Worm (Caenorhabditis elegans) whole organism, young adult: ENCODE measurements around the gene Y4C6B.7.

Experiments used
- B0336.3 ChIP-seq: fragments of 200-800 bp; sonication (Bioruptor generic); IDR thresholded peaks from 2 replicates; pipeline ENCODE4 v1.3.6; 2022; ENCODE audit warnings: missing genetic modification characterization, missing compliant biosample characterization
- C06A6.2 ChIP-seq: fragments of 200-800 bp; sonication (Bioruptor generic); conservative IDR thresholded peaks from 2 replicates; pipeline ENCODE4 v1.3.6; 2022; ENCODE audit warnings: missing genetic modification characterization, missing compliant biosample characterization
- D2030.7 ChIP-seq: fragments of 200-800 bp; sonication (Bioruptor generic); IDR thresholded peaks from 2 replicates; pipeline ENCODE4 v1.3.6; 2022; ENCODE audit warnings: missing genetic modification reagents, missing genetic modification characterization, missing compliant biosample characterization
- F39B2.1 ChIP-seq: fragments of 200-800 bp; sonication (Bioruptor generic); IDR thresholded peaks from 2 replicates; pipeline ENCODE4 v1.3.6; 2022; ENCODE audit warnings: missing genetic modification reagents, missing genetic modification characterization, missing compliant biosample characterization
- K12H6.12 ChIP-seq: fragments of 200-800 bp; sonication (Bioruptor generic); optimal IDR thresholded peaks from 2 replicates; lab custom pipeline; 2018; ENCODE audit warnings: mild to moderate bottlenecking, missing genetic modification characterization, missing compliant biosample characterization
- T26A5.8 ChIP-seq: sonication (generic microtip); optimal IDR thresholded peaks from 2 replicates; lab custom pipeline; 2016; ENCODE audit warnings: missing genetic modification characterization, missing compliant biosample characterization
- Y53F4B.3 ChIP-seq: fragments of 200-800 bp; sonication (Bioruptor generic); IDR thresholded peaks from 2 replicates; pipeline ENCODE4 v1.3.6; 2022; ENCODE audit warnings: missing genetic modification reagents, missing genetic modification characterization, missing compliant biosample characterization
- Y53G8AR.9 ChIP-seq: fragments of 200-800 bp; sonication (Bioruptor generic); conservative IDR thresholded peaks from 2 replicates; pipeline ENCODE4 v1.3.6; 2022; ENCODE audit warnings: missing genetic modification reagents, missing genetic modification characterization, missing compliant biosample characterization
- Y67H2A.10 ChIP-seq: fragments of 200-800 bp; sonication (Bioruptor generic); conservative IDR thresholded peaks from 2 replicates; pipeline ENCODE4 v1.3.6; 2022; ENCODE audit warnings: missing genetic modification reagents, missing genetic modification characterization, missing compliant biosample characterization
- akir-1 ChIP-seq: fragments of 200-800 bp; sonication (Bioruptor generic); optimal IDR thresholded peaks from 2 replicates; lab custom pipeline; 2018; ENCODE audit warnings: mild to moderate bottlenecking, missing genetic modification characterization, moderate library complexity, missing compliant biosample characterization
- aptf-2 ChIP-seq: fragments of 200-800 bp; sonication (Bioruptor generic); conservative IDR thresholded peaks from 2 replicates; pipeline ENCODE4 v1.3.6; 2022; ENCODE audit warnings: missing genetic modification reagents, missing genetic modification characterization, missing compliant biosample characterization
- aptf-3 ChIP-seq: fragments of 200-800 bp; sonication (Bioruptor generic); IDR thresholded peaks from 2 replicates; pipeline ENCODE4 v1.3.6; 2022; ENCODE audit warnings: missing genetic modification characterization, missing compliant biosample characterization
- attf-5 ChIP-seq: fragments of 200-800 bp; sonication (Bioruptor generic); optimal IDR thresholded peaks from 2 replicates; lab custom pipeline; 2018; ENCODE audit warnings: mild to moderate bottlenecking, missing genetic modification characterization, missing compliant biosample characterization
- bed-1 ChIP-seq: fragments of 200-800 bp; sonication (Bioruptor generic); IDR thresholded peaks from 2 replicates; pipeline ENCODE4 v1.3.6; 2022; ENCODE audit warnings: missing genetic modification reagents, missing genetic modification characterization, missing compliant biosample characterization
- bed-2 ChIP-seq: fragments of 200-800 bp; sonication (Bioruptor generic); IDR thresholded peaks from 2 replicates; pipeline ENCODE4 v1.3.6; 2022; ENCODE audit warnings: missing genetic modification reagents, missing genetic modification characterization, missing compliant biosample characterization
- ceh-100 ChIP-seq: fragments of 200-800 bp; sonication (Bioruptor generic); IDR thresholded peaks from 2 replicates; pipeline ENCODE4 v1.3.6; 2022; ENCODE audit warnings: missing genetic modification reagents, missing genetic modification characterization, missing compliant biosample characterization
- ceh-79 ChIP-seq: sonication (generic microtip); optimal IDR thresholded peaks from 2 replicates; lab custom pipeline; 2017; ENCODE audit warnings: mild to moderate bottlenecking, missing genetic modification characterization, missing compliant biosample characterization
- egl-44 ChIP-seq: fragments of 200-800 bp; sonication (Bioruptor generic); IDR thresholded peaks from 2 replicates; pipeline ENCODE4 v1.3.6; 2022; ENCODE audit warnings: missing genetic modification reagents, missing genetic modification characterization, missing compliant biosample characterization
- ekl-4 ChIP-seq: fragments of 200-800 bp; sonication (Bioruptor generic); IDR thresholded peaks from 2 replicates; pipeline ENCODE4 v1.3.6; 2022; ENCODE audit warnings: missing genetic modification reagents, missing genetic modification characterization, missing compliant biosample characterization
- hlh-12 ChIP-seq: sonication (generic microtip); optimal IDR thresholded peaks from 2 replicates; lab custom pipeline; 2016; ENCODE audit warnings: missing genetic modification characterization, missing compliant biosample characterization
- hlh-26 ChIP-seq: fragments of 200-800 bp; sonication (Bioruptor generic); conservative IDR thresholded peaks from 2 replicates; pipeline ENCODE4 v1.3.6; 2022; ENCODE audit warnings: missing genetic modification reagents, missing genetic modification characterization, missing compliant biosample characterization
- lin-40 ChIP-seq: sonication (generic microtip); optimal IDR thresholded peaks from 2 replicates; lab custom pipeline; 2016; ENCODE audit warnings: missing genetic modification characterization, mild to moderate bottlenecking, missing compliant biosample characterization, missing genotype, missing genetic modification reagents
- mcd-1 ChIP-seq: fragments of 200-800 bp; sonication (Bioruptor generic); IDR thresholded peaks from 2 replicates; pipeline ENCODE4 v1.3.6; 2022; ENCODE audit warnings: missing genetic modification reagents, missing genetic modification characterization, missing compliant biosample characterization
- nfya-2 ChIP-seq: fragments of 200-800 bp; sonication (Bioruptor generic); IDR thresholded peaks from 2 replicates; pipeline ENCODE4 v1.3.6; 2022; ENCODE audit warnings: missing genetic modification reagents, missing genetic modification characterization, missing compliant biosample characterization
- nhr-80 ChIP-seq: sonication (generic microtip); optimal IDR thresholded peaks from 2 replicates; lab custom pipeline; 2016; ENCODE audit warnings: missing genetic modification characterization, missing compliant biosample characterization
- nhr-90 ChIP-seq: sonication (generic microtip); optimal IDR thresholded peaks from 2 replicates; lab custom pipeline; 2016; ENCODE audit warnings: missing genotype, mild to moderate bottlenecking, missing genetic modification characterization, missing compliant biosample characterization
- pbrm-1 ChIP-seq: fragments of 200-800 bp; sonication (Bioruptor generic); IDR thresholded peaks from 2 replicates; pipeline ENCODE4 v1.3.6; 2022; ENCODE audit warnings: missing genetic modification reagents, missing genetic modification characterization, missing compliant biosample characterization
- pha-4 ChIP-seq: fragments of 150-350 bp; sonication (generic microtip); optimal IDR thresholded peaks from 2 replicates; lab custom pipeline; 2014; ENCODE audit warnings: missing biosample characterization, missing genetic modification reagents, missing genetic modification characterization
- rec-8 ChIP-seq, 2 experiments: sonication (generic microtip); optimal IDR thresholded peaks; 2 replicates each; lab custom pipeline; 2016; ENCODE audit warnings: mild to moderate bottlenecking in 2 of 2, missing genetic modification characterization in 2 of 2, missing genetic modification reagents in 2 of 2, missing genotype in 2 of 2, missing biosample characterization in 1 of 2, missing compliant biosample characterization in 1 of 2, moderate library complexity in 1 of 2
- repo-1 ChIP-seq: sonication (generic microtip); optimal IDR thresholded peaks from 2 replicates; lab custom pipeline; 2017; ENCODE audit warnings: mild to moderate bottlenecking, missing genetic modification characterization, missing compliant biosample characterization
- sdz-38 ChIP-seq: sonication (generic microtip); optimal IDR thresholded peaks from 2 replicates; lab custom pipeline; 2016; ENCODE audit warnings: missing genotype, missing genetic modification characterization, missing compliant biosample characterization
- sea-2 ChIP-seq: fragments of 200-800 bp; sonication (Bioruptor generic); IDR thresholded peaks from 2 replicates; pipeline ENCODE4 v1.3.6; 2022; ENCODE audit warnings: missing genetic modification characterization, missing compliant biosample characterization
- snpc-3.4 ChIP-seq: sonication (generic microtip); optimal IDR thresholded peaks from 2 replicates; lab custom pipeline; 2017; ENCODE audit warnings: missing genetic modification characterization, mild to moderate bottlenecking, missing compliant biosample characterization, antibody characterized with exemption, moderate library complexity, missing genotype, missing genetic modification reagents
- somi-1 ChIP-seq: fragments of 200-800 bp; sonication (Bioruptor generic); optimal IDR thresholded peaks from 2 replicates; lab custom pipeline; 2018; ENCODE audit warnings: mild to moderate bottlenecking, missing genetic modification characterization, missing compliant biosample characterization
- sptf-2 ChIP-seq: fragments of 200-800 bp; sonication (Bioruptor generic); optimal IDR thresholded peaks from 2 replicates; lab custom pipeline; 2018; ENCODE audit warnings: mild to moderate bottlenecking, missing genetic modification characterization, missing compliant biosample characterization
- unc-130 ChIP-seq: sonication (generic microtip); optimal IDR thresholded peaks from 2 replicates; lab custom pipeline; 2016; ENCODE audit warnings: missing genetic modification reagents, missing genetic modification characterization, missing compliant biosample characterization
- zfh-2 ChIP-seq: fragments of 200-800 bp; sonication (Bioruptor generic); conservative IDR thresholded peaks from 2 replicates; pipeline ENCODE4 v1.3.6; 2022; ENCODE audit warnings: missing genetic modification reagents, missing genetic modification characterization, missing compliant biosample characterization
- ztf-18 ChIP-seq: sonication (generic microtip); optimal IDR thresholded peaks from 2 replicates; lab custom pipeline; 2016; ENCODE audit warnings: missing genotype, mild to moderate bottlenecking, missing genetic modification characterization, missing compliant biosample characterization

Y4C6B.7 gene

ce11 chrIV:5388477-5389065 lies 35.3 kb upstream of the Y4C6B.7 start, which contains the start of gene elo-6 (continued):
- no peak for TF ChIP-seq zfh-2 (GFP tag; lab: Robert Waterston, UW)
- no peak for TF ChIP-seq sdz-38
- peak; percentile 89 for TF ChIP-seq nhr-80 (tag; lab: Kevin White, UChicago)
- TF ChIP-seq aptf-3 (GFP tag; lab: Robert Waterston, UW), result no peak
- TF ChIP-seq repo-1 (tag; lab: Kevin White, UChicago), result no peak
- TF ChIP-seq Y53F4B.3 (GFP tag; lab: Robert Waterston, UW), result no peak
- peak; percentile 31 for TF ChIP-seq attf-5 (GFP tag; lab: Kevin White, UChicago)
- no peak for TF ChIP-seq bed-2 (GFP tag; lab: Robert Waterston, UW)
- no peak for TF ChIP-seq aptf-2 (GFP tag; lab: Robert Waterston, UW)
- no peak for TF ChIP-seq ceh-100
- peak; percentile 47 for TF ChIP-seq ztf-18 (tag; lab: Kevin White, UChicago)
- no peak for TF ChIP-seq sea-2
- TF ChIP-seq sptf-2 (GFP tag; lab: Kevin White, UChicago), result no peak
- no peak for TF ChIP-seq ceh-79 (tag; lab: Kevin White, UChicago)

ce11 chrIV:5385020-5385419 lies 31.8 kb upstream of the Y4C6B.7 start, which contains the start of gene F41H10.12:
F41H10.12 (plus strand) TSS chrIV:5385320.
- no peak for TF ChIP-seq bed-1 (GFP tag; lab: Robert Waterston, UW)
- TF ChIP-seq ekl-4 (GFP tag; lab: Robert Waterston, UW), result no peak
- no peak for TF ChIP-seq unc-130 (GFP tag; lab: Kevin White, UChicago)
- TF ChIP-seq K12H6.12 (tag; lab: Kevin White, UChicago), result no peak
- no peak for TF ChIP-seq nhr-90 (tag; lab: Kevin White, UChicago)
- TF ChIP-seq ceh-100, result no peak
- TF ChIP-seq Y67H2A.10, result no peak
- TF ChIP-seq sdz-38, result no peak
- no peak for TF ChIP-seq pha-4
- no peak for TF ChIP-seq nhr-80 (tag; lab: Kevin White, UChicago)
- no peak for TF ChIP-seq lin-40 (tag; lab: Kevin White, UChicago)
- TF ChIP-seq mcd-1 (GFP tag; lab: Robert Waterston, UW), result no peak
- TF ChIP-seq C06A6.2 (GFP tag; lab: Robert Waterston, UW), result no peak
- TF ChIP-seq somi-1 (GFP tag; lab: Kevin White, UChicago), result no peak
- TF ChIP-seq hlh-12 (tag; lab: Kevin White, UChicago), result no peak
- no peak for TF ChIP-seq repo-1 (tag; lab: Kevin White, UChicago)
- TF ChIP-seq T26A5.8 (tag; lab: Kevin White, UChicago), result no peak
- TF ChIP-seq Y53G8AR.9 (GFP tag; lab: Robert Waterston, UW), result no peak
- TF ChIP-seq nfya-2, result no peak
- TF ChIP-seq, all 124 proteins: peak for 0

ce11 chrIV:5382609-5383008 lies 29.3 kb upstream of the Y4C6B.7 start, which contains the start of gene F41H10.1:
F41H10.1 (plus strand) TSS chrIV:5382909.
- no peak for TF ChIP-seq pbrm-1 (GFP tag; lab: Robert Waterston, UW)
- no peak for TF ChIP-seq akir-1 (GFP tag; lab: Kevin White, UChicago)
- TF ChIP-seq rec-8 (tag; optimal IDR thresholded peaks at IDR 0.05; lab: Kevin White, UChicago), result no peak
- no peak for TF ChIP-seq lin-40 (tag; lab: Kevin White, UChicago)
- no peak for TF ChIP-seq snpc-3.4
- no peak for TF ChIP-seq ztf-18 (tag; lab: Kevin White, UChicago)
- TF ChIP-seq B0336.3 (GFP tag; lab: Robert Waterston, UW), result no peak
- TF ChIP-seq egl-44 (GFP tag; lab: Robert Waterston, UW), result no peak
- TF ChIP-seq hlh-26 (GFP tag; lab: Robert Waterston, UW), result no peak
- TF ChIP-seq F39B2.1 (GFP tag; lab: Robert Waterston, UW), result no peak
- TF ChIP-seq sptf-2 (GFP tag; lab: Kevin White, UChicago), result no peak
- TF ChIP-seq D2030.7 (GFP tag; lab: Robert Waterston, UW), result no peak
